Worm (Caenorhabditis elegans) whole organism, late embryonic: Measurements from ENCODE around the gene ZC132.11.
"Not testable (repeated sequence)": the region's sequence is repeated elsewhere in the genome, so short reads cannot be mapped to it uniquely, and the experiment has no call there.

Experiments
- K02D7.2 ChIP-seq: sonication (generic microtip); optimal IDR thresholded peaks from 2 replicates; lab custom pipeline; 2017; ENCODE audit warnings: mild to moderate bottlenecking, missing genetic modification characterization, missing compliant biosample characterization
- ahr-1 ChIP-seq: sonication (generic microtip); optimal IDR thresholded peaks from 2 replicates; lab custom pipeline; 2016; ENCODE audit warnings: missing genetic modification characterization, missing compliant biosample characterization
- ceh-18 ChIP-seq: sonication (generic microtip); optimal IDR thresholded peaks from 2 replicates; lab custom pipeline; 2016; ENCODE audit warnings: missing genetic modification characterization, missing compliant biosample characterization
- ceh-19 ChIP-seq: fragments of 200-800 bp; sonication (Bioruptor generic); optimal IDR thresholded peaks from 2 replicates; lab custom pipeline; 2018; ENCODE audit warnings: mild to moderate bottlenecking, missing genetic modification characterization, missing compliant biosample characterization
- ceh-24 ChIP-seq: sonication (generic microtip); optimal IDR thresholded peaks from 2 replicates; lab custom pipeline; 2016; ENCODE audit warnings: mild to moderate bottlenecking, missing genetic modification characterization, missing compliant biosample characterization
- ceh-31 ChIP-seq: sonication (generic microtip); optimal IDR thresholded peaks from 2 replicates; lab custom pipeline; 2016; ENCODE audit warnings: missing genetic modification characterization, missing compliant biosample characterization
- ceh-48 ChIP-seq: sonication (generic microtip); optimal IDR thresholded peaks from 2 replicates; lab custom pipeline; 2016; ENCODE audit warnings: missing genetic modification characterization, inconsistent platforms, missing compliant biosample characterization
- dmd-4 ChIP-seq: sonication (generic microtip); optimal IDR thresholded peaks from 2 replicates; lab custom pipeline; 2016; ENCODE audit warnings: borderline replicate concordance, missing genetic modification characterization, missing compliant biosample characterization
- dve-1 ChIP-seq: sonication (generic microtip); optimal IDR thresholded peaks from 2 replicates; lab custom pipeline; 2017; ENCODE audit warnings: antibody characterized with exemption, mild to moderate bottlenecking, missing genetic modification characterization, missing compliant biosample characterization
- elt-2 ChIP-seq: sonication (generic microtip); optimal IDR thresholded peaks from 2 replicates; lab custom pipeline; 2016; ENCODE audit warnings: missing genetic modification reagents, missing genetic modification characterization, missing compliant biosample characterization
- ets-4 ChIP-seq: sonication (generic microtip); optimal IDR thresholded peaks from 2 replicates; lab custom pipeline; 2016; ENCODE audit warnings: missing genetic modification characterization, missing compliant biosample characterization
- fkh-10 ChIP-seq: fragments of 150-350 bp; optimal IDR thresholded peaks from 2 replicates; lab custom pipeline; 2014; ENCODE audit warnings: missing biosample characterization, missing genetic modification reagents, missing genetic modification characterization
- hlh-13 ChIP-seq: fragments of 200-800 bp; sonication (Bioruptor generic); optimal IDR thresholded peaks from 2 replicates; lab custom pipeline; 2018; ENCODE audit warnings: mild to moderate bottlenecking, missing genetic modification characterization, missing compliant biosample characterization
- hlh-6 ChIP-seq: sonication (generic microtip); optimal IDR thresholded peaks from 2 replicates; lab custom pipeline; 2016; ENCODE audit warnings: missing genotype, missing genetic modification characterization, missing compliant biosample characterization
- hlh-8 ChIP-seq: sonication (generic microtip); optimal IDR thresholded peaks from 2 replicates; lab custom pipeline; 2016; ENCODE audit warnings: missing genotype, missing genetic modification characterization, missing compliant biosample characterization
- madf-2 ChIP-seq: sonication (generic microtip); optimal IDR thresholded peaks from 2 replicates; lab custom pipeline; 2017; ENCODE audit warnings: missing genetic modification characterization, missing compliant biosample characterization
- nfya-1 ChIP-seq: sonication (generic microtip); optimal IDR thresholded peaks from 2 replicates; lab custom pipeline; 2017; ENCODE audit warnings: missing genetic modification characterization, mild to moderate bottlenecking, missing compliant biosample characterization, antibody characterized with exemption, moderate library complexity
- nhr-11 ChIP-seq: fragments of 150-350 bp; optimal IDR thresholded peaks from 2 replicates; lab custom pipeline; 2014; ENCODE audit warnings: missing biosample characterization, missing genetic modification characterization
- pag-3 ChIP-seq: sonication (generic microtip); optimal IDR thresholded peaks from 2 replicates; lab custom pipeline; 2016; ENCODE audit warnings: missing compliant biosample characterization, missing genetic modification characterization, borderline replicate concordance
- pha-4 ChIP-seq: fragments of 150-350 bp; optimal IDR thresholded peaks from 2 replicates; lab custom pipeline; 2018; ENCODE audit warnings: missing biosample characterization, missing genetic modification reagents, missing genetic modification characterization
- sdc-2 ChIP-seq: sonication (generic microtip); optimal IDR thresholded peaks from 2 replicates; lab custom pipeline; 2016; ENCODE audit warnings: missing genotype, missing genetic modification characterization, missing compliant biosample characterization
- sox-2 ChIP-seq: fragments of 200-800 bp; sonication (Bioruptor generic); IDR thresholded peaks from 2 replicates; pipeline ENCODE4 v1.3.6; 2022; ENCODE audit warnings: missing genetic modification reagents, missing genetic modification characterization, missing compliant biosample characterization
- syd-9 ChIP-seq: sonication (generic microtip); optimal IDR thresholded peaks from 2 replicates; lab custom pipeline; 2016; ENCODE audit warnings: mild to moderate bottlenecking, missing genetic modification characterization, moderate library complexity, missing compliant biosample characterization
- tbx-2 ChIP-seq: sonication (generic microtip); optimal IDR thresholded peaks from 2 replicates; lab custom pipeline; 2016; ENCODE audit warnings: missing genetic modification characterization, missing compliant biosample characterization
- ttx-3 ChIP-seq: sonication (generic microtip); optimal IDR thresholded peaks from 2 replicates; lab custom pipeline; 2016; ENCODE audit warnings: missing genetic modification reagents, missing genetic modification characterization, missing compliant biosample characterization
- unc-3 ChIP-seq, 2 experiments: fragments of 200-800 bp in 1 of 2; sonication (Bioruptor generic) in 1 of 2; sonication (generic microtip) in 1 of 2; conservative IDR thresholded peaks in 1 of 2; optimal IDR thresholded peaks in 1 of 2; 2 replicates each; pipeline versions ENCODE4 v1.3.6 to Lab custom; 2016 to 2022; ENCODE audit warnings: missing compliant biosample characterization in 2 of 2, missing genetic modification characterization in 2 of 2, missing genetic modification reagents in 1 of 2
- unc-42 ChIP-seq: sonication (generic microtip); optimal IDR thresholded peaks from 2 replicates; lab custom pipeline; 2016; ENCODE audit warnings: missing genotype, missing genetic modification characterization, missing compliant biosample characterization
- unc-55 ChIP-seq: sonication (generic microtip); optimal IDR thresholded peaks from 2 replicates; lab custom pipeline; 2017; ENCODE audit warnings: missing biosample characterization, missing genetic modification reagents, missing genetic modification characterization
- zip-5 ChIP-seq: sonication (generic microtip); optimal IDR thresholded peaks from 2 replicates; lab custom pipeline; 2016; ENCODE audit warnings: missing genetic modification characterization, missing compliant biosample characterization
- ztf-16 ChIP-seq: sonication (generic microtip); optimal IDR thresholded peaks from 2 replicates; lab custom pipeline; 2017; ENCODE audit warnings: missing genetic modification characterization, missing compliant biosample characterization

The ZC132.11 gene

ce11 chrV:4278735-4279134 is 19.7 kb downstream of the ZC132.11 start, which contains the start of gene srt-20:
srt-20 (minus strand) TSS chrV:4278835.
- not testable (repeated sequence) for TF ChIP-seq sdc-2 (tag; lab: Kevin White, UChicago); ceh-48 (tag; lab: Kevin White, UChicago); K02D7.2

- TF ChIP-seq ceh-19 (GFP tag; lab: Kevin White, UChicago) (no peak), unc-3 (GFP tag; conservative IDR thresholded peaks at IDR 0.05; lab: Robert Waterston, UW) (no peak), unc-3 (tag; optimal IDR thresholded peaks at IDR 0.05; lab: Kevin White, UChicago) (no peak)
Observed at ce11 chrV:4273372-4273771, 25.1 kb downstream of the ZC132.11 start.

DNA sequence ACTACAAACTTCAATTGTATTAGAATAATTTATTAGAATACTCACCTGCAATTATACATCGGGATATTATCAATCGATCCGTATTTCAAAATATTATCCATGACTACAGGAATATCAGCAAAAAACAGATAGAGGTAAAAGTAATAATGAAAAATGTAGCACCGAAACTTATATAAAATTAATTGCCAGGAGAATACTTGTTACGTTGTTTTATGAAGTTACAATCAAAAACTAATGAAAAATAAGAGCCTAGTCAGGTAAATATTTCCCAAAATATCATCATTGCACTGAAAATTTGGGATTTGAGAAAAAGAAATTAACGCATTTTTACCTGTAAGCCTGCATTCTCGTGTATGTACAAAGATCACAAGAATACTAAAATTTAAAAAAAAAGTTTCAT is 27.2 kb downstream of the ZC132.11 start, which contains the start of gene srt-38:
Gene srt-38, minus strand, starts transcription at position 101 of the 400 bp plus-strand sequence.
- TF ChIP-seq hlh-13 (GFP tag; lab: Kevin White, UChicago); unc-42; ceh-48 (tag; lab: Kevin White, UChicago): not testable (repeated sequence)

DNA sequence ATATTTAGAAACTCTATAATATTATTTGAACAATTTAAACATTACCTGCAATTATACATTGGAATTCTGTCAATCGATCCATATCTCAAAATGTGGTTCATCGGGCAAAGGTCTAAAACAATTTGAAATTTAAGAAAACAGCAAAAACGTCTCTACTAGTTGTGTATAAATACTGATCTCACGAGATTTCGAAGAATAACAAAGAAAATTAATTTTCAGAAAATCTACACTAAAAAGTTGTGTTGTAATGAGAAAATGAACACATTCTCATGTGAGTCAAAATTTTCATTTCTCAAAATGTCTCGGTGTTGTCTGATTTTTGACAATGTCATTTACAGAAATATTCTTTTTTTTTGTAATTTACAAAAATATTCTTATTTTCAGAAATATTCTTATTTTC is 30.3 kb downstream of the ZC132.11 start, which contains the start of gene srt-36:
Gene srt-36, minus strand, starts transcription at position 101 of the 400 bp plus-strand sequence.
- TF ChIP-seq sox-2 (GFP tag; lab: Robert Waterston, UW); pag-3; dmd-4: not testable (repeated sequence)

DNA sequence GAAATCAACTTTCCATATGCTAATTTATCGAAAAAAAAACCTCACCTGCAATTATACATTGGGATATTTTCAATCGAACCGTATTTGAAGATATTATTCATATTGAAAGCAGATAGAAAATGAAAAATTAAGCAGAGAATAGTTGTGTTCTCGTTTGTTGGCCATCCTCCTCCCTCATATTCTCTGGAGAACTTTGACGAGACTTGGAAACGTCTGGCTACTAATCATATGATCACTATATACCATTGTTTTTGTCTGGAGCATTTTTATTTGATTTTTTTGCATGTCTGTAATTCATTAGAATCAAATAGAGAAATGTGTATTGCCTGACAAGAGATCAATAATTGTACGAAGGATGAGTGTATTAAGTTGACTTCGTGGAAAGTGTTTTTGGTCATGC is 34.0 kb downstream of the ZC132.11 start, which contains the start of gene srt-35:
Gene srt-35, minus strand, starts transcription at position 101 of the 400 bp plus-strand sequence.
- TF ChIP-seq tbx-2 (no peak), ceh-24 (tag; lab: Kevin White, UChicago) (no peak), syd-9 (tag; lab: Kevin White, UChicago) (no peak), sdc-2 (tag; lab: Kevin White, UChicago) (no peak), dve-1 (no peak), elt-2 (no peak)

DNA sequence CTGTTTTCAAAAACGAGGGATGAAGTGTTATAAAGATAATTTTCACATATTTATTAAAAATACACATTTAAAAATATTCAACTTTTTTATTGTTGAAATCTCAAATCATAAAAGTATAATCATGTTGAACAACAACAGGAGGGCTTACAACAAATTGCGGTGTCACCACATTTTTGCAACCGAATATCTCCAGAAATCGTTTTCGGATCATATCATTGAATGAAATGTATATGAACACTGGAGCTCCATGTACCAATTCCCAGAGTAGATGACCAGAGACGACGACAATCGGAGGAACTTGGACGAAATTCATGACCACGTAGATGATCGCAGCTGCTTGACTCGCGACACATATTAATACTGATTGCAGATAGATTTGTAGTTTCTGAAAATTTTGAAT is 37.1 kb downstream of the ZC132.11 start:
- TF ChIP-seq ahr-1 (tag; lab: Kevin White, UChicago) (no peak), ceh-18 (tag; lab: Kevin White, UChicago) (no peak), hlh-6 (tag; lab: Kevin White, UChicago) (no peak), sox-2 (GFP tag; lab: Robert Waterston, UW) (no peak), dve-1 (no peak), nfya-1 (tag; lab: Kevin White, UChicago) (no peak), ttx-3 (no peak), fkh-10 (GFP tag; lab: Kevin White, UChicago) (no peak), sdc-2 (tag; lab: Kevin White, UChicago) (no peak), zip-5 (no peak), nhr-11 (tag; lab: Kevin White, UChicago) (no peak), ets-4 (tag; lab: Kevin White, UChicago) (no peak), syd-9 (tag; lab: Kevin White, UChicago) (no peak), pha-4 (tag; lab: Kevin White, UChicago) (no peak), madf-2 (tag; lab: Kevin White, UChicago) (no peak), unc-55 (GFP tag; lab: Kevin White, UChicago) (no peak)
- TF ChIP-seq, all 69 proteins: peak for 0

DNA sequence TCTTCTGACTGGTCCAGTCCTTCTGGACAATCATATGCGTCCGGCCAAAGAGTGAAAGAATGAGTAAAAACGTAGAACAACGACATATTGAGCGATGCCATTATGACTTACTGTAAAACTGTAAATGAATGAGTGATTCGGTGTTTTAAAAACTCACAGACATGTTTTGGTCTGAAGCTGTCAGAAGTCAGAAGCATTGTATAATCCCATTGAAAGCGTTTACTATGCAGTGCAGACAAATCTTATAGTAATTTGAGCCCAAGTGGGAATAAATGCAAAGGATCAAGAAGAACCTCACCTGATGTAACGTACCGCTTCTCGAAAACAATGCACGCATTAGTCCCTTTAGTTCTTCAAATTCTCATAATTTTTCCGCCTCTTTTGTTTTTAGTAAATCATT is 38.4 kb downstream of the ZC132.11 start, which contains the start of gene srt-3:
Gene srt-3, minus strand, starts transcription at position 101 of the 400 bp plus-strand sequence.
- TF ChIP-seq ceh-31 (tag; lab: Kevin White, UChicago) = no peak
- TF ChIP-seq ztf-16 = no peak
- no peak for TF ChIP-seq unc-3 (GFP tag; conservative IDR thresholded peaks at IDR 0.05; lab: Robert Waterston, UW)
- TF ChIP-seq unc-3 (tag; optimal IDR thresholded peaks at IDR 0.05; lab: Kevin White, UChicago) = no peak
- no peak for TF ChIP-seq hlh-8
- no peak for TF ChIP-seq ets-4 (tag; lab: Kevin White, UChicago)
